Fruit fly (Drosophila melanogaster) whole organism, embryonic: ENCODE measurements around the gene SoYb.

Experiments
- Antp ChIP-seq: fragments of 200-800 bp; sonication (Bioruptor generic); optimal IDR thresholded peaks from 3 replicates; lab custom pipeline; 2016; ENCODE audit warnings: missing biosample characterization, missing genetic modification characterization
- Blimp-1 ChIP-seq: fragments of 200-800 bp; sonication (Bioruptor generic); optimal IDR thresholded peaks from 3 replicates; lab custom pipeline; 2018; ENCODE audit warnings: missing biosample characterization, missing genetic modification characterization, mild to moderate bottlenecking, moderate library complexity, missing genetic modification reagents
- CG10209 ChIP-seq: fragments of 200-800 bp; sonication (Bioruptor generic); optimal IDR thresholded peaks from 3 replicates; lab custom pipeline; 2017; ENCODE audit warnings: missing biosample characterization, mild to moderate bottlenecking, missing genetic modification characterization, missing genetic modification reagents
- CG10462 ChIP-seq: fragments of 200-800 bp; sonication (Bioruptor generic); optimal IDR thresholded peaks from 2 replicates; lab custom pipeline; 2016; ENCODE audit warnings: missing biosample characterization, missing genetic modification characterization
- CG12744 ChIP-seq: fragments of 200-800 bp; sonication (Bioruptor generic); optimal IDR thresholded peaks from 2 replicates; lab custom pipeline; 2016; ENCODE audit warnings: missing biosample characterization, missing genetic modification characterization
- CG12769 ChIP-seq: fragments of 200-800 bp; sonication (Bioruptor generic); optimal IDR thresholded peaks from 2 replicates; lab custom pipeline; 2019; ENCODE audit warnings: missing biosample characterization, mild to moderate bottlenecking, missing genetic modification characterization, moderate library complexity
- CG13296 ChIP-seq: fragments of 200-800 bp; sonication (Bioruptor generic); optimal IDR thresholded peaks from 3 replicates; lab custom pipeline; 2018; ENCODE audit warnings: missing biosample characterization, mild to moderate bottlenecking, missing genetic modification characterization
- CG14014 ChIP-seq: fragments of 200-800 bp; sonication (Bioruptor generic); IDR thresholded peaks from 2 replicates; pipeline ENCODE4 v1.3.6; 2022; ENCODE audit warnings: missing biosample characterization, missing genetic modification characterization
- CG14965 ChIP-seq: fragments of 200-800 bp; sonication (Bioruptor generic); optimal IDR thresholded peaks from 2 replicates; lab custom pipeline; 2016; ENCODE audit warnings: missing biosample characterization, missing genetic modification characterization, borderline replicate concordance
- CG17361 ChIP-seq: fragments of 200-800 bp; sonication (Bioruptor generic); IDR thresholded peaks from 3 replicates; pipeline ENCODE4 v1.3.6; 2022; ENCODE audit warnings: missing biosample characterization, missing genetic modification characterization
- CG2116 ChIP-seq: fragments of 200-800 bp; sonication (Bioruptor generic); optimal IDR thresholded peaks from 3 replicates; lab custom pipeline; 2018; ENCODE audit warnings: missing biosample characterization, mild to moderate bottlenecking, missing genetic modification characterization
- CG2875 ChIP-seq: fragments of 200-800 bp; sonication (Bioruptor generic); optimal IDR thresholded peaks from 2 replicates; lab custom pipeline; 2017; ENCODE audit warnings: missing biosample characterization, mild to moderate bottlenecking, missing genetic modification characterization, missing genetic modification reagents
- CG31224 ChIP-seq: fragments of 200-800 bp; sonication (Bioruptor generic); IDR thresholded peaks from 2 replicates; pipeline ENCODE4 v1.3.6; 2022; ENCODE audit warnings: missing biosample characterization, missing genetic modification characterization
- CG31441 ChIP-seq: fragments of 200-800 bp; sonication (Bioruptor generic); IDR thresholded peaks from 2 replicates; pipeline ENCODE4 v1.3.6; 2022; ENCODE audit warnings: missing biosample characterization, missing genetic modification characterization
- CG3281 ChIP-seq: fragments of 200-800 bp; sonication (Bioruptor generic); optimal IDR thresholded peaks from 3 replicates; lab custom pipeline; 2017; ENCODE audit warnings: missing biosample characterization, mild to moderate bottlenecking, missing genetic modification characterization
- CG5180 ChIP-seq: fragments of 200-800 bp; sonication (Bioruptor generic); optimal IDR thresholded peaks from 3 replicates; lab custom pipeline; 2017; ENCODE audit warnings: missing biosample characterization, missing genetic modification characterization, mild to moderate bottlenecking, moderate library complexity, missing genetic modification reagents
- CG7745 ChIP-seq: fragments of 200-800 bp; sonication (Bioruptor generic); optimal IDR thresholded peaks from 2 replicates; lab custom pipeline; 2018; ENCODE audit warnings: missing biosample characterization, mild to moderate bottlenecking, missing genetic modification characterization, moderate library complexity
- CG7839 ChIP-seq: fragments of 200-800 bp; sonication (Bioruptor generic); optimal IDR thresholded peaks from 3 replicates; lab custom pipeline; 2018; ENCODE audit warnings: missing biosample characterization, mild to moderate bottlenecking, missing genetic modification characterization, moderate library complexity
- CG9876 ChIP-seq: fragments of 200-800 bp; sonication (Bioruptor generic); optimal IDR thresholded peaks from 2 replicates; lab custom pipeline; 2016; ENCODE audit warnings: missing biosample characterization, missing genetic modification characterization
- CoRest ChIP-seq: fragments of 200-800 bp; sonication (Bioruptor generic); optimal IDR thresholded peaks from 3 replicates; lab custom pipeline; 2018; ENCODE audit warnings: missing biosample characterization, mild to moderate bottlenecking, missing genetic modification characterization, moderate library complexity
- Dip3 ChIP-seq: fragments of 200-800 bp; sonication (Bioruptor generic); optimal IDR thresholded peaks from 3 replicates; lab custom pipeline; 2016; ENCODE audit warnings: missing biosample characterization, missing genetic modification characterization
- Eip74EF ChIP-seq, 2 experiments: fragments of 200-800 bp in 1 of 2; fragments of >200 bp in 1 of 2; sonication (Bioruptor generic) in 1 of 2; optimal IDR thresholded peaks; 2 replicates each; lab custom pipeline; 2017 to 2019; ENCODE audit warnings: missing biosample characterization in 2 of 2, missing genetic modification characterization in 2 of 2, mild to moderate bottlenecking in 1 of 2, moderate library complexity in 1 of 2
- Fer2 ChIP-seq: fragments of 200-800 bp; sonication (Bioruptor generic); optimal IDR thresholded peaks from 2 replicates; lab custom pipeline; 2018; ENCODE audit warnings: missing biosample characterization, mild to moderate bottlenecking, missing genetic modification characterization, moderate library complexity
- Gsc ChIP-seq: fragments of 200-800 bp; sonication (Bioruptor generic); IDR thresholded peaks from 2 replicates; pipeline ENCODE4 v1.3.6; 2022; ENCODE audit warnings: missing biosample characterization, missing genetic modification characterization
- Ravus ChIP-seq: fragments of 200-800 bp; sonication (Bioruptor generic); IDR thresholded peaks from 2 replicates; pipeline ENCODE4 v1.3.6; 2022; ENCODE audit warnings: missing biosample characterization, missing genetic modification characterization
- Sin3A ChIP-seq: fragments of >200 bp; optimal IDR thresholded peaks from 2 replicates; lab custom pipeline; 2018
- Six4 ChIP-seq: fragments of 200-800 bp; sonication (Bioruptor generic); optimal IDR thresholded peaks from 2 replicates; lab custom pipeline; 2016; ENCODE audit warnings: missing biosample characterization, missing genetic modification characterization
- bab2 ChIP-seq: fragments of 200-800 bp; sonication (Bioruptor generic); optimal IDR thresholded peaks from 2 replicates; lab custom pipeline; 2016; ENCODE audit warnings: missing biosample characterization, missing genetic modification characterization
- bcd ChIP-seq: fragments of 200-800 bp; sonication (Bioruptor generic); optimal IDR thresholded peaks from 2 replicates; lab custom pipeline; 2017; ENCODE audit warnings: missing biosample characterization, mild to moderate bottlenecking, missing genetic modification characterization
- bowl ChIP-seq: fragments of 200-800 bp; sonication (Bioruptor generic); IDR thresholded peaks from 2 replicates; pipeline ENCODE4 v1.3.6; 2022; ENCODE audit warnings: missing biosample characterization, missing genetic modification characterization
- btn ChIP-seq: fragments of 200-800 bp; sonication (Bioruptor generic); optimal IDR thresholded peaks from 2 replicates; lab custom pipeline; 2016; ENCODE audit warnings: missing biosample characterization, missing genetic modification characterization
- cad ChIP-seq: fragments of >200 bp; optimal IDR thresholded peaks from 2 replicates; lab custom pipeline; 2017; ENCODE audit warnings: missing biosample characterization, missing genetic modification characterization
- ewg ChIP-seq: fragments of 200-800 bp; sonication (Bioruptor generic); optimal IDR thresholded peaks from 3 replicates; lab custom pipeline; 2017; ENCODE audit warnings: mild to moderate bottlenecking, missing biosample characterization, missing genetic modification reagents, missing genetic modification characterization
- fd102C ChIP-seq: fragments of 200-800 bp; sonication (Bioruptor generic); optimal IDR thresholded peaks from 2 replicates; lab custom pipeline; 2018; ENCODE audit warnings: missing biosample characterization, mild to moderate bottlenecking, missing genetic modification characterization, moderate library complexity
- mirr ChIP-seq: fragments of 200-800 bp; sonication (Bioruptor generic); optimal IDR thresholded peaks from 3 replicates; lab custom pipeline; 2018; ENCODE audit warnings: missing biosample characterization, mild to moderate bottlenecking, missing genetic modification characterization
- nau ChIP-seq: fragments of 200-800 bp; sonication (Bioruptor generic); optimal IDR thresholded peaks from 3 replicates; lab custom pipeline; 2017; ENCODE audit warnings: missing biosample characterization, mild to moderate bottlenecking, missing genetic modification characterization, missing genetic modification reagents
- odd ChIP-seq: fragments of 200-800 bp; sonication (Bioruptor generic); optimal IDR thresholded peaks from 2 replicates; lab custom pipeline; 2017; ENCODE audit warnings: missing biosample characterization, mild to moderate bottlenecking, missing genetic modification characterization
- psq ChIP-seq: fragments of 200-800 bp; sonication (Bioruptor generic); optimal IDR thresholded peaks from 2 replicates; lab custom pipeline; 2017; ENCODE audit warnings: missing biosample characterization, missing genetic modification characterization
- sna ChIP-seq: fragments of 200-800 bp; sonication (Bioruptor generic); IDR thresholded peaks from 2 replicates; pipeline ENCODE4 v1.3.6; 2022; ENCODE audit warnings: missing biosample characterization, missing genetic modification characterization; ENCODE audit not compliant: partially characterized antibody
- sqz ChIP-seq: fragments of 200-800 bp; sonication (Bioruptor generic); optimal IDR thresholded peaks from 3 replicates; lab custom pipeline; 2018; ENCODE audit warnings: missing biosample characterization, mild to moderate bottlenecking, missing genetic modification characterization
- stwl ChIP-seq: fragments of 200-800 bp; sonication (Bioruptor generic); optimal IDR thresholded peaks from 3 replicates; lab custom pipeline; 2018; ENCODE audit warnings: missing biosample characterization, mild to moderate bottlenecking, missing genetic modification characterization, moderate library complexity
- tin ChIP-seq: fragments of 200-800 bp; sonication (Bioruptor generic); optimal IDR thresholded peaks from 3 replicates; lab custom pipeline; 2016; ENCODE audit warnings: missing biosample characterization, missing genetic modification characterization
- ttk ChIP-seq: fragments of 200-800 bp; sonication (Bioruptor generic); IDR thresholded peaks from 2 replicates; pipeline ENCODE4 v2.1.2; 2022; ENCODE audit warnings: missing biosample characterization, missing genetic modification characterization
- vnd ChIP-seq: fragments of 200-800 bp; sonication (Bioruptor generic); IDR thresholded peaks from 3 replicates; pipeline ENCODE4 v1.3.6; 2022; ENCODE audit warnings: missing biosample characterization, missing genetic modification characterization; ENCODE audit not compliant: partially characterized antibody
- zen ChIP-seq: fragments of 200-800 bp; sonication (Bioruptor generic); optimal IDR thresholded peaks from 3 replicates; lab custom pipeline; 2018; ENCODE audit warnings: missing biosample characterization, mild to moderate bottlenecking, missing genetic modification characterization, moderate library complexity

Gene SoYb

DNA sequence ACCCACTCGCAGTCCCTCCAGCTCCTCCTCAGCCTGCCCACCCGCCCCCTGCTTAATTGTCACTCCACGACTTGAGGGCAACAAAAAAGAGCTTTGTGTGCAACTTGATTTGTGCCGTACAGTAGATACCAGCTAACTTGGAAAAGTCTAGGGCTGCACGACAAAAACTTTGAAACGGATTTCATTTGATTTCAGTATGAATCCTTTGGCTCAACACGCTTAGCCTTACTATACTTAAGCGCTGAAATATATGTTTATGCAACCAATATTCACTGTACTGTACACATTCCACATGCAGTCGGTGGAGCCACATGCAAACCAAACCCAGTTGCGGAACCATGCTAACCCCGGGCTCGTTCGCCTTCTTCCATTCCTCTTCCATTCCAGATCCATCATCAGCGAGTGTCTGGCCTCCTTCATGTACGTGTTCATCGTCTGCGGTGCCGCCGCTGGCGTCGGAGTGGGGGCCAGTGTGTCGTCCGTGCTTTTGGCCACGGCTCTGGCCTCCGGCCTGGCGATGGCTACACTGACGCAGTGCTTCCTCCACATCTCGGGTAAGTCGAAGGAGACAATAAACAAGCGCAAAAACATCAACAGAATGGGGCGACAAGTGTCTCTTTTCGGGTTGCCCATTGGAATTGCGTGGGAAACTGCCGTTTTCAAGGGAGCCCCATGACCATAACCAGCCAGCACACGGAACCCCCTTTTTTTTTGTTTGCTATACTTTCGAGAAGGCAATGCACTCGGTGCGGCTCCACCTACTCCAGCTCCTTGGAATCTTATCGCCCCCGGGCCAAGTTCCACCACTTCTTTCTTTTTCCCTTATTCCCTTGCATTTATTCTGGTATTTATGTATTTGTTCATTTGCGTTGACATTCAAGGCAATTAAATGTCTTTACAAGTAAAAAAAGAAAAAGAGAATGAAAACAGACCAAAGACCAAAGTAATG is 15.9 kb downstream of the SoYb start (continued):
- TF ChIP-seq CG17361 (GFP tag; lab: Robert Waterston, UW) (peak; percentile 62; the same call in 2 of the 3 replicates), bowl (no peak), Antp (GFP tag; lab: Kevin White, UChicago) (peak; percentile 43), CG7839 (tag; lab: Kevin White, UChicago) (peak; percentile 59), tin (GFP tag; lab: Kevin White, UChicago) (peak; percentile 39), ttk (GFP tag; lab: Robert Waterston, UW) (peak; percentile 82), CG2875 (GFP tag; lab: Kevin White, UChicago) (peak; percentile 10), zen (no peak), CG12769 (tag; lab: Kevin White, UChicago) (no peak), CoRest (no peak), CG31441 (GFP tag; lab: Robert Waterston, UW) (peak; percentile 68), mirr (GFP tag; lab: Kevin White, UChicago) (no peak)

DNA sequence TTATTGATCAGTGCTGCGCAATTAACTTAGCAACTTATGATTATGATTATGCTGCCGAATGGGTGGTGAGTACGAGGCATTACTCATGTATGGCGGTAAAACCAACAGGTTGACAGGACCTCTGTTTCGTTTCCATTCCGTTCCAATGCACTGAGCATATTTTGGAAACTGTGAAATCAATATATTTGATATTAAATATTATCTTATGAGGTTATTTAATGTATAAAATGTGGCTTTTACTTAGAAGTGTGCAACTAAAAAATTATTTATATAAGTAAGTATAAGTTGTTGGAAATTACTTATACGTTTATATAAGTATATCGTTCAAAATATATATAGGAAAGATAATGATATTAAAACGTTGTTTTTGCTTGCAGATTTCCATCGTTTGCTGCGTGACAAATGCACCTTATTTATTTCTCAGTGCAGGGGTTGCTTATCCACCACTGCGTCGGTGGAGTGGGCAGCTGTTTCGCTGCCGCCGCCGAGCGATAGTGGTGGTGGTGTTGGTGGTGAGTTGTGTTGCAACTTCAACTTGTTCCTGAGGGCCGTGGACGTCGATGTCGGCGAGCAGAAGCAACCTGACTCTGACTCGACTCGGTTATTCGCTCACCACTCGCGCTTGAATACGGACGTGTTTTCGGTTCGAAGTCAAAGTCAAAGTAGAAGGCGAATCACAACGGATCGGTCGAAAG is 18.3 kb downstream of the SoYb start, which contains the start of gene bib:
Gene bib (plus strand): TSS at position 568 of the 695 bp plus-strand sequence.
- peak; percentile 77 for TF ChIP-seq CG3281 (GFP tag; lab: Kevin White, UChicago)
- TF ChIP-seq tin (GFP tag; lab: Kevin White, UChicago): peak; percentile 85
- TF ChIP-seq stwl: peak; percentile 46
- no peak for TF ChIP-seq btn (GFP tag; lab: Kevin White, UChicago)
- TF ChIP-seq CG5180 (GFP tag; lab: Kevin White, UChicago): peak; percentile 96
- TF ChIP-seq Blimp-1 (GFP tag; lab: Kevin White, UChicago): peak; percentile 86
- TF ChIP-seq CG10462 (GFP tag; lab: Kevin White, UChicago): peak; percentile 82
- TF ChIP-seq Six4 (GFP tag; lab: Kevin White, UChicago): peak; percentile 81
- TF ChIP-seq Dip3 (GFP tag; lab: Kevin White, UChicago): no peak
- no peak for TF ChIP-seq Sin3A (lab: Kevin White, UChicago)
- peak; percentile 36 for TF ChIP-seq Fer2
- TF ChIP-seq sna (GFP tag; lab: Robert Waterston, UW): no peak
- TF ChIP-seq bab2 (GFP tag; lab: Kevin White, UChicago): no peak
- peak; percentile 85 for TF ChIP-seq CG10209 (GFP tag; lab: Kevin White, UChicago)
- no peak for TF ChIP-seq vnd (GFP tag; lab: Robert Waterston, UW)
- peak; percentile 73 for TF ChIP-seq CG13296 (GFP tag; lab: Kevin White, UChicago)
- TF ChIP-seq odd (GFP tag; lab: Kevin White, UChicago): peak; percentile 79
- TF ChIP-seq zen: peak; percentile 87
- TF ChIP-seq Gsc (GFP tag; lab: Robert Waterston, UW): no peak
- TF ChIP-seq nau (GFP tag; lab: Kevin White, UChicago): peak; percentile 76
- peak; percentile 55 for TF ChIP-seq psq (GFP tag; lab: Kevin White, UChicago)
- TF ChIP-seq CG14965 (GFP tag; lab: Kevin White, UChicago): no peak
- TF ChIP-seq Ravus (GFP tag; lab: Robert Waterston, UW): peak; percentile 34
- no peak for TF ChIP-seq CG9876 (GFP tag; lab: Kevin White, UChicago)
- TF ChIP-seq CG2116 (GFP tag; lab: Kevin White, UChicago): peak; percentile 71
- TF ChIP-seq CG31224 (GFP tag; lab: Robert Waterston, UW): peak; percentile 26; the same call in 1 of the 2 replicates
- peak; percentile 46; the same call in 1 of the 2 replicates for TF ChIP-seq CG14014 (GFP tag; lab: Robert Waterston, UW)
- TF ChIP-seq cad (GFP tag; lab: Kevin White, UChicago): no peak
- TF ChIP-seq bcd (GFP tag; lab: Kevin White, UChicago): peak; percentile 86
- TF ChIP-seq sqz (GFP tag; lab: Kevin White, UChicago): peak; percentile 78
- no peak for TF ChIP-seq CG12744
- no peak for TF ChIP-seq CG7745 (tag; lab: Kevin White, UChicago)
- peak; percentile 68 for TF ChIP-seq ewg (GFP tag; lab: Kevin White, UChicago)
- peak in 1 of 2 experiments; percentile 81 for TF ChIP-seq Eip74EF (GFP tag; optimal IDR thresholded peaks at IDR 0.05; lab: Kevin White, UChicago)
- TF ChIP-seq fd102C (GFP tag; lab: Kevin White, UChicago): peak; percentile 78
